Worm (Caenorhabditis elegans): Measurements from ENCODE around the gene clec-150.

DNA sequence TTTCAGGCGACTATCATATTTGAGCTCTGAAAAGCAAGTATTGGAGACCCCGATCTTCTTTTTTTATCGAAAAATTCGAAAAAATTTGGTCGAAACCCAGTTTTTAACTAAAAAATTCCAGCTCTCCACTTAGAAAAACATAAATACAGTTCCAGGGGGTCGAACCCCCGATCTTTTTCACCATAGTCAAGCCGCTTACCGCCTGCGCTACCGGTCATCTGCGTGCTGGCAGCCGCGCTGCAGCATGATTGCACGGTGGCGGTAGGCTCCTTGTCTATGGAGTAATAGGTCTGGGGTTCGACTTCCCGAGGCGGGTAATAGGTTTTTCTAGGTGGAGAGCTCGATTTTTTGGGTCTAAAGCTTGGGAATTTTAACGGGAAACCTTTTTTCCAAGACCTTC is 7.3 kb downstream of the clec-150 start, which contains the start of gene clc-24:
- TF ChIP-seq lin-39 (tag; optimal IDR thresholded peaks at IDR 0.05) (no peak), ceh-62 (tag; optimal IDR thresholded peaks at IDR 0.05) (no peak), ceh-82 (tag; optimal IDR thresholded peaks at IDR 0.05) (no peak), F49E8.2 (tag; optimal IDR thresholded peaks at IDR 0.05; ENCODE audit: borderline replicate concordance) (no peak), nhr-6 (tag; optimal IDR thresholded peaks at IDR 0.05) (no peak), nhr-25 (tag; optimal IDR thresholded peaks at IDR 0.05; ENCODE audit: borderline replicate concordance, insufficient read depth) (no peak), dmd-8 (GFP tag; IDR thresholded peaks at IDR 0.05) (no peak)
